Worm (Caenorhabditis elegans) whole organism, L3 larva: Measurements from ENCODE around the gene klp-18.

ENCODE experiments used
- R02D3.7 ChIP-seq: fragments of 150-350 bp; optimal IDR thresholded peaks from 2 replicates; lab custom pipeline; 2014; ENCODE audit warnings: missing biosample characterization, missing genetic modification characterization
- ztf-11 ChIP-seq: fragments of 150-350 bp; optimal IDR thresholded peaks from 2 replicates; lab custom pipeline; 2014; ENCODE audit warnings: missing biosample characterization, missing genetic modification characterization

DNA sequence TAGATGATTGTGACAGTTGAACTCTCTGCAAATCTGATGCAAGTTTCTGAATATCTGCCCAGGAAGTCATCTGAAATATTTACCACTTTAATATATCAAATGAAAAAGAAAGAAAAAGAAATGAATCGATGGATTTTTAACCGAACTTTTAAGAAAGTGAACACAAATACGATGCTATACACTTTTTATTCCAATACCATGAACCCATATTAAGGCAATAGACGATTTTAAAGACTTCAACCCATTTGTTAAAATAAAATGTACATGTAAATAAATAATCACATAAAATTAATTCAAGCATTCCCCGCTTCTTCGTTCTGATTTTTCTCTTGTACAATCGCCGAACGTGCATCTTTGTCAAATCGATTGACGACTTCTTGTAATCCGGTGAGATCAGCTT, 3.2 kb upstream of the klp-18 start, which contains the start of gene ufl-1:
- TF ChIP-seq R02D3.7 (tag; lab: Kevin White, UChicago) (no peak), ztf-11 (tag; lab: Kevin White, UChicago) (no peak)
